Worm (Caenorhabditis elegans) whole organism, late embryonic: ENCODE measurements around the gene C05A2.4.

Source experiments
- K09A11.1 ChIP-seq: sonication (generic microtip); optimal IDR thresholded peaks from 2 replicates; lab custom pipeline; 2017; ENCODE audit warnings: antibody characterized with exemption, mild to moderate bottlenecking, missing genetic modification characterization, missing compliant biosample characterization; ENCODE audit not compliant: insufficient read depth
- ahr-1 ChIP-seq: sonication (generic microtip); optimal IDR thresholded peaks from 2 replicates; lab custom pipeline; 2016; ENCODE audit warnings: missing genetic modification characterization, missing compliant biosample characterization
- ceh-30 ChIP-seq: fragments of 150-350 bp; optimal IDR thresholded peaks from 2 replicates; lab custom pipeline; 2014; ENCODE audit warnings: missing biosample characterization, missing genetic modification characterization
- ceh-45 ChIP-seq: fragments of 200-800 bp; sonication (Bioruptor generic); IDR thresholded peaks from 2 replicates; pipeline ENCODE4 v1.3.6; 2022; ENCODE audit warnings: missing genetic modification reagents, missing genetic modification characterization, missing compliant biosample characterization
- gmeb-2 ChIP-seq: sonication (generic microtip); optimal IDR thresholded peaks from 2 replicates; lab custom pipeline; 2016; ENCODE audit warnings: missing genetic modification characterization, inconsistent platforms, missing compliant biosample characterization
- hlh-30 ChIP-seq: sonication (generic microtip); optimal IDR thresholded peaks from 2 replicates; lab custom pipeline; 2017; ENCODE audit warnings: antibody characterized with exemption, missing genetic modification characterization, missing compliant biosample characterization; ENCODE audit not compliant: insufficient read depth
- hlh-6 ChIP-seq: sonication (generic microtip); optimal IDR thresholded peaks from 2 replicates; lab custom pipeline; 2016; ENCODE audit warnings: missing genotype, missing genetic modification characterization, missing compliant biosample characterization
- madf-2 ChIP-seq: sonication (generic microtip); optimal IDR thresholded peaks from 2 replicates; lab custom pipeline; 2017; ENCODE audit warnings: missing genetic modification characterization, missing compliant biosample characterization
- nhr-232 ChIP-seq: sonication (generic microtip); optimal IDR thresholded peaks from 2 replicates; lab custom pipeline; 2016; ENCODE audit warnings: missing genetic modification characterization, missing compliant biosample characterization
- pat-9 ChIP-seq: fragments of 200-800 bp; sonication (Bioruptor generic); optimal IDR thresholded peaks from 2 replicates; lab custom pipeline; 2018; ENCODE audit warnings: mild to moderate bottlenecking, missing genetic modification characterization, moderate library complexity, missing compliant biosample characterization
- rnt-1 ChIP-seq: sonication (generic microtip); optimal IDR thresholded peaks from 2 replicates; lab custom pipeline; 2016; ENCODE audit warnings: missing genetic modification characterization, missing compliant biosample characterization
- sox-2 ChIP-seq: fragments of 200-800 bp; sonication (Bioruptor generic); IDR thresholded peaks from 2 replicates; pipeline ENCODE4 v1.3.6; 2022; ENCODE audit warnings: missing genetic modification reagents, missing genetic modification characterization, missing compliant biosample characterization
- zip-5 ChIP-seq: sonication (generic microtip); optimal IDR thresholded peaks from 2 replicates; lab custom pipeline; 2016; ENCODE audit warnings: missing genetic modification characterization, missing compliant biosample characterization
- ztf-16 ChIP-seq: sonication (generic microtip); optimal IDR thresholded peaks from 2 replicates; lab custom pipeline; 2017; ENCODE audit warnings: missing genetic modification characterization, missing compliant biosample characterization

The C05A2.4 gene

ce11 chrV:10745034-10745433 lies 49.8 kb downstream of the C05A2.4 start, which contains the start of gene srj-21:
Gene srj-21 (plus strand): TSS chrV:10745334.
- TF ChIP-seq zip-5 (tag; lab: Kevin White, UChicago): no peak
- TF ChIP-seq ahr-1 (tag; lab: Kevin White, UChicago): no peak
- no peak for TF ChIP-seq gmeb-2 (tag; lab: Kevin White, UChicago)
- TF ChIP-seq ceh-30: no peak
- no peak for TF ChIP-seq hlh-6
- no peak for TF ChIP-seq ceh-45 (GFP tag; lab: Robert Waterston, UW)
- TF ChIP-seq ztf-16: no peak
- TF ChIP-seq hlh-30 (tag; lab: Kevin White, UChicago): no peak
- no peak for TF ChIP-seq madf-2 (tag; lab: Kevin White, UChicago)
- TF ChIP-seq pat-9: no peak
- no peak for TF ChIP-seq sox-2 (GFP tag; lab: Robert Waterston, UW)
- TF ChIP-seq rnt-1 (tag; lab: Kevin White, UChicago): no peak
- TF ChIP-seq nhr-232: no peak
- no peak for TF ChIP-seq K09A11.1 (tag; lab: Kevin White, UChicago)
- TF ChIP-seq, all 69 proteins: peak for 0
